Fruit fly (Drosophila melanogaster) whole organism, embryonic: ENCODE measurements around the gene Ugt37B1.
A peak's percentile ranks its signal among the peaks of the same experiment; 100 is the strongest.

Experiments
- Atf6 ChIP-seq: fragments of 200-800 bp; sonication (Bioruptor generic); IDR thresholded peaks from 2 replicates; pipeline ENCODE4 v1.3.6; 2022; ENCODE audit warnings: missing biosample characterization, missing genetic modification characterization
- Bdp1 ChIP-seq: fragments of 200-800 bp; sonication (Bioruptor generic); optimal IDR thresholded peaks from 3 replicates; lab custom pipeline; 2016; ENCODE audit warnings: missing biosample characterization, missing genetic modification characterization
- CG10147 ChIP-seq: fragments of 200-800 bp; sonication (Bioruptor generic); optimal IDR thresholded peaks from 2 replicates; lab custom pipeline; 2019; ENCODE audit warnings: missing biosample characterization, mild to moderate bottlenecking, missing genetic modification characterization, moderate library complexity
- CG11696 ChIP-seq: fragments of 200-800 bp; sonication (Bioruptor generic); IDR thresholded peaks from 2 replicates; pipeline ENCODE4 v1.3.6; 2022; ENCODE audit warnings: missing biosample characterization, missing genetic modification characterization
- CG14667 ChIP-seq: fragments of 200-800 bp; sonication (Bioruptor generic); IDR thresholded peaks from 2 replicates; pipeline ENCODE4 v1.3.6; 2022; ENCODE audit warnings: missing biosample characterization, missing genetic modification characterization
- CG15514 ChIP-seq: fragments of 200-800 bp; sonication (Bioruptor generic); optimal IDR thresholded peaks from 3 replicates; lab custom pipeline; 2017; ENCODE audit warnings: missing biosample characterization, missing genetic modification characterization, mild to moderate bottlenecking, moderate library complexity, missing genetic modification reagents
- CG15601 ChIP-seq: fragments of 200-800 bp; sonication (Bioruptor generic); optimal IDR thresholded peaks from 3 replicates; lab custom pipeline; 2019; ENCODE audit warnings: missing biosample characterization, mild to moderate bottlenecking, missing genetic modification characterization, moderate library complexity
- CG16815 ChIP-seq: fragments of 200-800 bp; sonication (Bioruptor generic); optimal IDR thresholded peaks from 3 replicates; lab custom pipeline; 2017; ENCODE audit warnings: missing biosample characterization, mild to moderate bottlenecking, missing genetic modification characterization
- CG17361 ChIP-seq: fragments of 200-800 bp; sonication (Bioruptor generic); IDR thresholded peaks from 3 replicates; pipeline ENCODE4 v1.3.6; 2022; ENCODE audit warnings: missing biosample characterization, missing genetic modification characterization
- CG17612 ChIP-seq: fragments of 200-800 bp; sonication (Bioruptor generic); IDR thresholded peaks from 2 replicates; pipeline ENCODE4 v1.3.6; 2022; ENCODE audit warnings: missing biosample characterization, missing genetic modification characterization
- CG2875 ChIP-seq: fragments of 200-800 bp; sonication (Bioruptor generic); optimal IDR thresholded peaks from 2 replicates; lab custom pipeline; 2017; ENCODE audit warnings: missing biosample characterization, mild to moderate bottlenecking, missing genetic modification characterization, missing genetic modification reagents
- CG32532 ChIP-seq: fragments of 200-800 bp; sonication (Bioruptor generic); IDR thresholded peaks from 2 replicates; pipeline ENCODE4 v1.3.6; 2022; ENCODE audit warnings: missing biosample characterization, missing genetic modification characterization
- CG3407 ChIP-seq: fragments of 200-800 bp; sonication (Bioruptor generic); optimal IDR thresholded peaks from 2 replicates; lab custom pipeline; 2018; ENCODE audit warnings: missing biosample characterization, mild to moderate bottlenecking, missing genetic modification characterization
- CG4424 ChIP-seq: fragments of 200-800 bp; sonication (Bioruptor generic); optimal IDR thresholded peaks from 3 replicates; lab custom pipeline; 2016; ENCODE audit warnings: missing biosample characterization, missing genetic modification characterization
- CG4820 ChIP-seq: fragments of 200-800 bp; sonication (Bioruptor generic); optimal IDR thresholded peaks from 3 replicates; lab custom pipeline; 2016; ENCODE audit warnings: missing biosample characterization, missing genetic modification characterization
- CG5180 ChIP-seq: fragments of 200-800 bp; sonication (Bioruptor generic); optimal IDR thresholded peaks from 3 replicates; lab custom pipeline; 2017; ENCODE audit warnings: missing biosample characterization, missing genetic modification characterization, mild to moderate bottlenecking, moderate library complexity, missing genetic modification reagents
- CG6254 ChIP-seq: fragments of 200-800 bp; sonication (Bioruptor generic); optimal IDR thresholded peaks from 3 replicates; lab custom pipeline; 2017; ENCODE audit warnings: mild to moderate bottlenecking, missing biosample characterization, missing genetic modification reagents, missing genetic modification characterization
- CG6654 ChIP-seq: fragments of 200-800 bp; sonication (Bioruptor generic); optimal IDR thresholded peaks from 2 replicates; lab custom pipeline; 2017; ENCODE audit warnings: missing biosample characterization, mild to moderate bottlenecking, missing genetic modification characterization
- CG6813 ChIP-seq: fragments of 200-800 bp; sonication (Bioruptor generic); optimal IDR thresholded peaks from 2 replicates; lab custom pipeline; 2017; ENCODE audit warnings: missing biosample characterization, missing genetic modification characterization, mild to moderate bottlenecking, moderate library complexity, missing genetic modification reagents
- CG8388 ChIP-seq: fragments of 200-800 bp; sonication (Bioruptor generic); optimal IDR thresholded peaks from 2 replicates; lab custom pipeline; 2019; ENCODE audit warnings: missing biosample characterization, mild to moderate bottlenecking, missing genetic modification characterization, moderate library complexity
- CoRest ChIP-seq: fragments of 200-800 bp; sonication (Bioruptor generic); optimal IDR thresholded peaks from 3 replicates; lab custom pipeline; 2018; ENCODE audit warnings: missing biosample characterization, mild to moderate bottlenecking, missing genetic modification characterization, moderate library complexity
- Ets65A ChIP-seq: fragments of 200-800 bp; sonication (Bioruptor generic); peaks from one replicate; lab custom pipeline; 2016; ENCODE audit warnings: missing biosample characterization, missing genetic modification characterization
- MESR4 ChIP-seq: fragments of 200-800 bp; sonication (Bioruptor generic); optimal IDR thresholded peaks from 2 replicates; lab custom pipeline; 2018; ENCODE audit warnings: missing biosample characterization, mild to moderate bottlenecking, missing genetic modification characterization, moderate library complexity
- Meics ChIP-seq: fragments of 200-800 bp; sonication (Bioruptor generic); optimal IDR thresholded peaks from 2 replicates; lab custom pipeline; 2017; ENCODE audit warnings: missing biosample characterization, mild to moderate bottlenecking, missing genetic modification characterization
- Mes4 ChIP-seq: fragments of 200-800 bp; sonication (Bioruptor generic); optimal IDR thresholded peaks from 2 replicates; lab custom pipeline; 2016; ENCODE audit warnings: missing biosample characterization, missing genetic modification characterization
- Nf-YB ChIP-seq: fragments of 200-800 bp; sonication (Bioruptor generic); optimal IDR thresholded peaks from 3 replicates; lab custom pipeline; 2019; ENCODE audit warnings: missing biosample characterization, mild to moderate bottlenecking, missing genetic modification characterization, moderate library complexity
- Sin3A ChIP-seq: fragments of >200 bp; optimal IDR thresholded peaks from 2 replicates; lab custom pipeline; 2018
- Sry-β ChIP-seq: fragments of 200-800 bp; sonication (Bioruptor generic); optimal IDR thresholded peaks from 2 replicates; lab custom pipeline; 2018; ENCODE audit warnings: missing biosample characterization, mild to moderate bottlenecking, missing genetic modification characterization, moderate library complexity
- Tbp ChIP-seq: fragments of >200 bp; optimal IDR thresholded peaks from 2 replicates; lab custom pipeline; 2018; ENCODE audit warnings: missing biosample characterization, missing genetic modification characterization
- aop ChIP-seq: fragments of 200-800 bp; sonication (Bioruptor generic); IDR thresholded peaks from 2 replicates; pipeline ENCODE4 v1.3.6; 2022; ENCODE audit warnings: missing biosample characterization, missing genetic modification characterization
- ash1 ChIP-seq: fragments of 200-800 bp; sonication (Bioruptor generic); optimal IDR thresholded peaks from 2 replicates; lab custom pipeline; 2018; ENCODE audit warnings: missing biosample characterization, mild to moderate bottlenecking, missing genetic modification characterization
- ato ChIP-seq: fragments of 200-800 bp; sonication (Bioruptor generic); IDR thresholded peaks from 2 replicates; pipeline ENCODE4 v1.3.6; 2022; ENCODE audit warnings: missing biosample characterization, missing genetic modification characterization; ENCODE audit not compliant: partially characterized antibody
- bsh ChIP-seq, 2 experiments: fragments of 200-800 bp; sonication (Bioruptor generic); optimal IDR thresholded peaks; 2 replicates each; lab custom pipeline; 2017 to 2018; ENCODE audit warnings: mild to moderate bottlenecking in 2 of 2, missing biosample characterization in 2 of 2, missing genetic modification characterization in 2 of 2, moderate library complexity in 1 of 2
- da ChIP-seq: fragments of 200-800 bp; sonication (Bioruptor generic); optimal IDR thresholded peaks from 2 replicates; lab custom pipeline; 2016; ENCODE audit warnings: missing biosample characterization, missing genetic modification characterization
- dmrt99B ChIP-seq: fragments of 200-800 bp; sonication (Bioruptor generic); optimal IDR thresholded peaks from 2 replicates; lab custom pipeline; 2018; ENCODE audit warnings: missing biosample characterization, mild to moderate bottlenecking, missing genetic modification characterization, moderate library complexity
- dpn ChIP-seq, 2 experiments: fragments of 200-800 bp; sonication (Bioruptor generic); optimal IDR thresholded peaks; 3 replicates each; lab custom pipeline; 2016; ENCODE audit warnings: missing biosample characterization in 2 of 2, missing genetic modification characterization in 2 of 2
- ftz-f1 ChIP-seq: fragments of 200-800 bp; sonication (Bioruptor generic); optimal IDR thresholded peaks from 2 replicates; lab custom pipeline; 2016; ENCODE audit warnings: missing biosample characterization, missing genetic modification characterization
- hkb ChIP-seq, 2 experiments: fragments of 200-800 bp in 1 of 2; fragments of >200 bp in 1 of 2; sonication (Bioruptor generic) in 1 of 2; IDR thresholded peaks in 1 of 2; optimal IDR thresholded peaks in 1 of 2; 2 replicates each; pipeline versions ENCODE4 v1.3.6 to Lab custom; 2017 to 2022; ENCODE audit warnings: missing biosample characterization in 1 of 2, missing genetic modification characterization in 1 of 2
- jing ChIP-seq: fragments of 200-800 bp; sonication (Bioruptor generic); optimal IDR thresholded peaks from 2 replicates; lab custom pipeline; 2018; ENCODE audit warnings: missing biosample characterization, mild to moderate bottlenecking, missing genetic modification characterization
- kni ChIP-seq: fragments of 200-800 bp; sonication (Bioruptor generic); optimal IDR thresholded peaks from 3 replicates; lab custom pipeline; 2017; ENCODE audit warnings: mild to moderate bottlenecking, missing biosample characterization, missing genetic modification reagents, missing genetic modification characterization
- lmd ChIP-seq: fragments of 200-800 bp; sonication (Bioruptor generic); IDR thresholded peaks from 2 replicates; pipeline ENCODE4 v1.3.6; 2022; ENCODE audit warnings: missing biosample characterization, missing genetic modification characterization
- rib ChIP-seq: fragments of 200-800 bp; sonication (Bioruptor generic); IDR thresholded peaks from 2 replicates; pipeline ENCODE4 v1.3.6; 2022; ENCODE audit warnings: missing biosample characterization, missing genetic modification characterization
- ro ChIP-seq: fragments of 200-800 bp; sonication (Bioruptor generic); IDR thresholded peaks from 2 replicates; pipeline ENCODE4 v1.3.6; 2022; ENCODE audit warnings: missing biosample characterization, missing genetic modification characterization
- row ChIP-seq: fragments of 200-800 bp; sonication (Bioruptor generic); IDR thresholded peaks from 3 replicates; pipeline ENCODE4 v1.3.6; 2022; ENCODE audit warnings: missing biosample characterization, missing genetic modification characterization
- sc ChIP-seq, 3 experiments: fragments of >200 bp in 2 of 3; fragments of 200-800 bp in 1 of 3; sonication (Bioruptor generic) in 1 of 3; optimal IDR thresholded peaks; 2 replicates in 2 of 3; 3 replicates in 1 of 3; lab custom pipeline; 2017; ENCODE audit warnings: mild to moderate bottlenecking in 1 of 3, missing biosample characterization in 1 of 3, missing genetic modification characterization in 1 of 3, missing genetic modification reagents in 1 of 3
- sim ChIP-seq: fragments of 200-800 bp; sonication (Bioruptor generic); IDR thresholded peaks from 2 replicates; pipeline ENCODE4 v1.3.6; 2022; ENCODE audit warnings: missing biosample characterization, missing genetic modification characterization
- sqz ChIP-seq: fragments of 200-800 bp; sonication (Bioruptor generic); optimal IDR thresholded peaks from 3 replicates; lab custom pipeline; 2018; ENCODE audit warnings: missing biosample characterization, mild to moderate bottlenecking, missing genetic modification characterization
- tap ChIP-seq: fragments of 200-800 bp; optimal IDR thresholded peaks from 3 replicates; lab custom pipeline; 2019; ENCODE audit warnings: missing biosample characterization, mild to moderate bottlenecking, missing genetic modification characterization, moderate library complexity
- toy ChIP-seq: fragments of 200-800 bp; sonication (Bioruptor generic); IDR thresholded peaks from 2 replicates; pipeline ENCODE4 v1.3.6; 2022; ENCODE audit warnings: missing biosample characterization, missing genetic modification characterization
- unpg ChIP-seq: fragments of 200-800 bp; sonication (Bioruptor generic); optimal IDR thresholded peaks from 3 replicates; lab custom pipeline; 2018; ENCODE audit warnings: missing biosample characterization, mild to moderate bottlenecking, missing genetic modification characterization, moderate library complexity
- vvl ChIP-seq: fragments of 200-800 bp; sonication (Bioruptor generic); IDR thresholded peaks from 2 replicates; pipeline ENCODE4 v1.3.6; 2022; ENCODE audit warnings: missing biosample characterization, missing genetic modification characterization

Gene Ugt37B1

dm6 chr2L:6197773-6198172, 27.1 kb upstream of the Ugt37B1 start (continued):
- no peak for TF ChIP-seq ato (GFP tag; lab: Robert Waterston, UW)
- no peak for TF ChIP-seq CG2875 (GFP tag; lab: Kevin White, UChicago)
- TF ChIP-seq CG5180 (GFP tag; lab: Kevin White, UChicago) = no peak
- no peak for TF ChIP-seq CoRest
- TF ChIP-seq Tbp (GFP tag; lab: Kevin White, UChicago) = no peak
- no peak for TF ChIP-seq hkb (optimal IDR thresholded peaks at IDR 0.05; lab: Kevin White, UChicago)
- TF ChIP-seq hkb (GFP tag; IDR thresholded peaks at IDR 0.05; lab: Robert Waterston, UW) = no peak
- TF ChIP-seq CG4424 (GFP tag; lab: Kevin White, UChicago) = peak; percentile 11
- TF ChIP-seq sc (optimal IDR thresholded peaks at IDR 0.05; lab: Kevin White, UChicago) = no peak
- no peak for TF ChIP-seq sc (GFP tag; optimal IDR thresholded peaks at IDR 0.05; lab: Kevin White, UChicago)
- no peak for TF ChIP-seq Sin3A (lab: Kevin White, UChicago)
- no peak for TF ChIP-seq rib
- no peak for TF ChIP-seq CG15514 (GFP tag; lab: Kevin White, UChicago)
- TF ChIP-seq jing (GFP tag; lab: Kevin White, UChicago) = no peak
- no peak for TF ChIP-seq CG16815 (GFP tag; lab: Kevin White, UChicago)
- TF ChIP-seq dmrt99B (tag; lab: Kevin White, UChicago) = peak; percentile 18
- TF ChIP-seq toy (GFP tag; lab: Robert Waterston, UW) = no peak
- TF ChIP-seq ro (GFP tag; lab: Robert Waterston, UW) = no peak
- peak; percentile 1 for TF ChIP-seq CG8388
- TF ChIP-seq dpn (GFP tag; optimal IDR thresholded peaks at IDR 0.05; lab: Kevin White, UChicago) = no peak
- TF ChIP-seq CG14667 = no peak
- TF ChIP-seq MESR4 (GFP tag; lab: Kevin White, UChicago) = no peak
- peak; percentile 0 for TF ChIP-seq CG6813
- TF ChIP-seq vvl (GFP tag; lab: Robert Waterston, UW) = no peak
- TF ChIP-seq CG11696 (GFP tag; lab: Robert Waterston, UW) = no peak
- no peak for TF ChIP-seq CG6654
- peak in 1 of 2 experiments; percentile 80 for TF ChIP-seq bsh (GFP tag; optimal IDR thresholded peaks at IDR 0.05; lab: Kevin White, UChicago)
- no peak for TF ChIP-seq Sry-β (GFP tag; lab: Kevin White, UChicago)
- TF ChIP-seq CG3407 (GFP tag; lab: Kevin White, UChicago) = no peak
- no peak for TF ChIP-seq CG15601 (tag; lab: Kevin White, UChicago)
- no peak for TF ChIP-seq da (GFP tag; lab: Kevin White, UChicago)
- TF ChIP-seq Atf6 (GFP tag; lab: Robert Waterston, UW) = no peak
- no peak for TF ChIP-seq sqz (GFP tag; lab: Kevin White, UChicago)
- TF ChIP-seq sim (GFP tag; lab: Robert Waterston, UW) = no peak
- TF ChIP-seq kni = no peak
- no peak for TF ChIP-seq ash1 (GFP tag; lab: Kevin White, UChicago)
- no peak for TF ChIP-seq CG6254 (GFP tag; lab: Kevin White, UChicago)
- no peak for TF ChIP-seq tap (tag; lab: Kevin White, UChicago)
- TF ChIP-seq Nf-YB (GFP tag; lab: Kevin White, UChicago) = no peak
- TF ChIP-seq row (GFP tag; lab: Robert Waterston, UW) = peak; percentile 23; the same call in 1 of the 3 replicates
- no peak for TF ChIP-seq CG4820 (GFP tag; lab: Kevin White, UChicago)
- TF ChIP-seq CG17361 (GFP tag; lab: Robert Waterston, UW) = no peak
- TF ChIP-seq CG17612 = no peak
- no peak for TF ChIP-seq Meics (GFP tag; lab: Kevin White, UChicago)
- TF ChIP-seq ftz-f1 = no peak
- no peak for TF ChIP-seq aop (GFP tag; lab: Robert Waterston, UW)
- no peak for TF ChIP-seq CG10147 (GFP tag; lab: Kevin White, UChicago)
- TF ChIP-seq CG32532 (GFP tag; lab: Robert Waterston, UW) = no peak
- TF ChIP-seq Ets65A = peak; percentile 73
- no peak for TF ChIP-seq Mes4 (GFP tag; lab: Kevin White, UChicago)
- peak; percentile 7 for TF ChIP-seq unpg (GFP tag; lab: Kevin White, UChicago)
- TF ChIP-seq lmd (GFP tag; lab: Robert Waterston, UW) = 0 out of 2 replicates have a peak, but pooled peaks have one; percentile 16
- TF ChIP-seq Bdp1 (GFP tag; lab: Kevin White, UChicago) = no peak
